ENCODE assay signal across 3 fruit fly cellular contexts in genomic region chr3R:10167280-10167679, dm6.
TF ChIP-seq lines count a peak whose summit lies in the region.

No protein-coding gene starts in this region.

- no peak for TF ChIP-seq CTCF in whole organism, embryonic (GFP tag; optimal IDR thresholded peaks at IDR 0.05; lab: Kevin White, UChicago)

TF ChIP-seq in whole organism, adult, 20 proteins besides CTCF, POLR2A, EP300 and RAD21:
- TF ChIP-seq CG7045 (GFP tag; optimal IDR thresholded peaks at IDR 0.05; lab: Kevin White, UChicago) (no peak), CG14711 (tag; optimal IDR thresholded peaks at IDR 0.05; lab: Kevin White, UChicago) (no peak), Crg-1 (GFP tag; optimal IDR thresholded peaks at IDR 0.05; lab: Kevin White, UChicago) (no peak), CG5204 (GFP tag; optimal IDR thresholded peaks at IDR 0.05; lab: Kevin White, UChicago) (no peak), CG1620 (GFP tag; optimal IDR thresholded peaks at IDR 0.05; lab: Kevin White, UChicago) (no peak), cnc (optimal IDR thresholded peaks at IDR 0.05; lab: Kevin White, UChicago) (no peak), CG11617 (GFP tag; optimal IDR thresholded peaks at IDR 0.05; lab: Kevin White, UChicago) (no peak), kay (GFP tag; lab: Kevin White, UChicago; ENCODE audit: borderline replicate concordance) (peak; percentile 86), Clk (GFP tag; optimal IDR thresholded peaks at IDR 0.05; lab: Kevin White, UChicago) (no peak)

TF ChIP-seq in whole organism, embryonic, 481 proteins besides CTCF, POLR2A, EP300 and RAD21 (continues in another document):
- TF ChIP-seq ERR (GFP tag; optimal IDR thresholded peaks at IDR 0.05; lab: Kevin White, UChicago) (no peak), Med (GFP tag; lab: Kevin White, UChicago) (peak; percentile 9), Hmx (GFP tag; optimal IDR thresholded peaks at IDR 0.05; lab: Kevin White, UChicago) (no peak), CG3281 (GFP tag; optimal IDR thresholded peaks at IDR 0.05; lab: Kevin White, UChicago) (no peak), pho (GFP tag; optimal IDR thresholded peaks at IDR 0.05; lab: Kevin White, UChicago) (no peak), H2.0 (GFP tag; IDR thresholded peaks at IDR 0.05; lab: Robert Waterston, UW) (no peak), Antp (GFP tag; optimal IDR thresholded peaks at IDR 0.05; lab: Kevin White, UChicago) (no peak), eyg (GFP tag; optimal IDR thresholded peaks at IDR 0.05; lab: Kevin White, UChicago) (no peak), CG10321 (GFP tag; IDR thresholded peaks at IDR 0.05; lab: Robert Waterston, UW) (no peak), ind (GFP tag; optimal IDR thresholded peaks at IDR 0.05; lab: Kevin White, UChicago) (no peak), CG13775 (GFP tag; optimal IDR thresholded peaks at IDR 0.05; lab: Kevin White, UChicago) (no peak), CG10959 (GFP tag; IDR thresholded peaks at IDR 0.05; lab: Robert Waterston, UW) (no peak), gem (tag; optimal IDR thresholded peaks at IDR 0.05; lab: Kevin White, UChicago) (no peak), CG32767 (GFP tag; IDR thresholded peaks at IDR 0.05; lab: Robert Waterston, UW) (no peak), cas (GFP tag; IDR thresholded peaks at IDR 0.05; lab: Robert Waterston, UW) (no peak), B-H2 (GFP tag; optimal IDR thresholded peaks at IDR 0.05; lab: Kevin White, UChicago) (peak; percentile 4), pita (GFP tag; optimal IDR thresholded peaks at IDR 0.05; lab: Kevin White, UChicago) (no peak), dmrt11E (tag; optimal IDR thresholded peaks at IDR 0.05; lab: Kevin White, UChicago) (no peak), Pdp1 (GFP tag; optimal IDR thresholded peaks at IDR 0.05; lab: Kevin White, UChicago) (peak in 1 of 2 experiments; percentile 71), dan (GFP tag; IDR thresholded peaks at IDR 0.05; lab: Robert Waterston, UW) (no peak), Neu2 (GFP tag; optimal IDR thresholded peaks at IDR 0.05; lab: Kevin White, UChicago; ENCODE audit: borderline replicate concordance) (no peak), CG1602 (GFP tag; optimal IDR thresholded peaks at IDR 0.05; lab: Kevin White, UChicago) (no peak), croc (GFP tag; conservative IDR thresholded peaks at IDR 0.05; lab: Robert Waterston, UW) (no peak), ems (GFP tag; optimal IDR thresholded peaks at IDR 0.05; lab: Kevin White, UChicago) (no peak), nau (GFP tag; optimal IDR thresholded peaks at IDR 0.05; lab: Kevin White, UChicago) (no peak), fru (optimal IDR thresholded peaks at IDR 0.05; lab: Kevin White, UChicago) (no peak), Doc2 (GFP tag; IDR thresholded peaks at IDR 0.05; lab: Robert Waterston, UW) (no peak), CG12391 (tag; optimal IDR thresholded peaks at IDR 0.05; lab: Kevin White, UChicago) (no peak), her (GFP tag; optimal IDR thresholded peaks at IDR 0.05; lab: Kevin White, UChicago) (no peak), pfk (GFP tag; optimal IDR thresholded peaks at IDR 0.05; lab: Kevin White, UChicago) (peak; percentile 78), Blimp-1 (GFP tag; optimal IDR thresholded peaks at IDR 0.05; lab: Kevin White, UChicago) (peak; percentile 36), CG3407 (GFP tag; optimal IDR thresholded peaks at IDR 0.05; lab: Kevin White, UChicago) (no peak), CG7271 (tag; optimal IDR thresholded peaks at IDR 0.05; lab: Kevin White, UChicago) (no peak), Lpt (GFP tag; optimal IDR thresholded peaks at IDR 0.05; lab: Kevin White, UChicago) (no peak), Nf-YC (tag; optimal IDR thresholded peaks at IDR 0.05; lab: Kevin White, UChicago) (no peak), schlank (tag; optimal IDR thresholded peaks at IDR 0.05; lab: Kevin White, UChicago) (no peak), CG14965 (GFP tag; optimal IDR thresholded peaks at IDR 0.05; lab: Kevin White, UChicago; ENCODE audit: borderline replicate concordance) (no peak), Kr (GFP tag; optimal IDR thresholded peaks at IDR 0.05; lab: Kevin White, UChicago) (no peak), CG13123 (GFP tag; optimal IDR thresholded peaks at IDR 0.05; lab: Kevin White, UChicago) (no peak), prd (optimal IDR thresholded peaks at IDR 0.05; lab: Kevin White, UChicago) (no peak), prd (GFP tag; IDR thresholded peaks at IDR 0.05; lab: Robert Waterston, UW) (no peak), esg (GFP tag; conservative IDR thresholded peaks at IDR 0.05; lab: Robert Waterston, UW) (no peak), CHES-1-like (GFP tag; optimal IDR thresholded peaks at IDR 0.05; lab: Kevin White, UChicago) (no peak), CG2120 (GFP tag; optimal IDR thresholded peaks at IDR 0.05; lab: Kevin White, UChicago) (no peak), cg (GFP tag; optimal IDR thresholded peaks at IDR 0.05; lab: Kevin White, UChicago) (no peak)

TF ChIP-seq in whole organism, prepupa, 60 proteins besides CTCF, POLR2A, EP300 and RAD21:
- TF ChIP-seq CG15336 (GFP tag; IDR thresholded peaks at IDR 0.05; lab: Robert Waterston, UW) (no peak), fkh (GFP tag; optimal IDR thresholded peaks at IDR 0.05; lab: Kevin White, UChicago) (peak; percentile 14)
